Worm (Caenorhabditis elegans) whole organism, midembryonic: ENCODE measurements around the gene acl-2.

Experiments
- T22C8.4 ChIP-seq: fragments of 200-800 bp; sonication (Bioruptor generic); IDR thresholded peaks from 2 replicates; pipeline ENCODE4 v1.3.6; 2022; ENCODE audit warnings: missing genetic modification characterization, missing compliant biosample characterization
- cog-1 ChIP-seq: sonication (generic microtip); optimal IDR thresholded peaks from 2 replicates; lab custom pipeline; 2016; ENCODE audit warnings: missing genetic modification characterization, missing compliant biosample characterization
- flt-1 ChIP-seq: fragments of 200-800 bp; sonication (Bioruptor generic); IDR thresholded peaks from 2 replicates; pipeline ENCODE4 v1.3.6; 2022; ENCODE audit warnings: missing genetic modification characterization, missing compliant biosample characterization
- klf-2 ChIP-seq: fragments of 200-800 bp; sonication (Bioruptor generic); conservative IDR thresholded peaks from 2 replicates; pipeline ENCODE4 v1.3.6; 2022; ENCODE audit warnings: missing genetic modification reagents, missing genetic modification characterization, missing compliant biosample characterization
- med-1 ChIP-seq: sonication (generic microtip); optimal IDR thresholded peaks from 2 replicates; lab custom pipeline; 2017; ENCODE audit warnings: missing genetic modification characterization, mild to moderate bottlenecking, missing compliant biosample characterization, antibody characterized with exemption, missing genetic modification reagents; ENCODE audit not compliant: insufficient read depth
- ref-1 ChIP-seq: fragments of 200-800 bp; sonication (Bioruptor generic); conservative IDR thresholded peaks from 2 replicates; pipeline ENCODE4 v1.3.6; 2022; ENCODE audit warnings: missing genetic modification reagents, missing genetic modification characterization, missing compliant biosample characterization
- tab-1 ChIP-seq: fragments of 200-800 bp; sonication (Bioruptor generic); IDR thresholded peaks from 2 replicates; pipeline ENCODE4 v1.3.6; 2022; ENCODE audit warnings: missing genetic modification characterization, missing compliant biosample characterization
- ztf-23 ChIP-seq: fragments of 200-800 bp; sonication (Bioruptor generic); IDR thresholded peaks from 2 replicates; pipeline ENCODE4 v1.3.6; 2022; ENCODE audit warnings: missing genetic modification reagents, missing genetic modification characterization, missing compliant biosample characterization
- ztf-29 ChIP-seq: fragments of 200-800 bp; sonication (Bioruptor generic); IDR thresholded peaks from 2 replicates; pipeline ENCODE4 v1.3.6; 2022; ENCODE audit warnings: missing genetic modification reagents, missing genetic modification characterization, missing compliant biosample characterization

The acl-2 gene

DNA sequence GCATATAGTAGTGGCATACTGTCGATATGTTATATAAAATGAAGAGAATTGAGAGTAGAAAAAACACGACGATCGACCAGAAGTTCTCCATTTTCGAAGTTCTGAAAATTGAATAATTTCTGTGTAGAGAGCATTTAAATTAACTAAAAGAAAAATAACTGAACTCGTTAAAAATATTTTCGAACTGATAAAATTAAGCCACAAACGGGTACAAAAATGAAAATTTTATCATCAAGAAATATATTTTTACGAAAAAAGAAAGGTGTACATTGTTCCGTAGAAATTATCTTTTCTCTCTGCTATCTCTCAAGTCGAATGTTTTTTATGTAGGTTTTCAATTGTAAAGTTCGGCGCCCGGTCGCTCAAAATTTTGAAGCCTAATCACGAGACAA is at the start of gene acl-2:
Gene acl-2 (minus strand): TSS at position 101 of the 392 bp plus-strand sequence.
- TF ChIP-seq ztf-29 (GFP tag; lab: Robert Waterston, UW) (no peak), ref-1 (GFP tag; lab: Robert Waterston, UW) (no peak)

DNA sequence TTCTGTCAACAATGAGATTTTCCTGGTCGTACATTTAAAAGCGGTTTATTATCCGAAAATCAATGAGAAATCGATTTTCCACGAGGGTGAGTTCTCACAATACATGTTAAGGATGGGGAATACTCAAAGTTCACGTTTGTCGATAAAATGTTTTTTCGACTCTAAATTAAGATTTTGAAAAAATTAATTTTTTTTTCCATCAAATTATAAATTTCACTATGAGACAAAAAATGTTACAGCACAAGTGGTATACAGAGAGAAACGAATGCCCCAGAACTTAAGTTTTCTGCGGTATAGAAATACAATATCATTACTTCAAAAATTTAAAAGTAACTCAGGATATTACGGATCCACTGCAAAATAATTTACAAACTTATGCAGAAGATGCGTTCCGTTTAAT is 47.4 kb upstream of the acl-2 start, which contains the start of gene R04B5.1:
Gene R04B5.1 (minus strand): TSS at position 101 of the 400 bp plus-strand sequence.
- TF ChIP-seq klf-2 (no peak), flt-1 (GFP tag; lab: Robert Waterston, UW) (no peak), tab-1 (GFP tag; lab: Robert Waterston, UW) (no peak), ztf-29 (GFP tag; lab: Robert Waterston, UW) (no peak), ref-1 (GFP tag; lab: Robert Waterston, UW) (no peak), T22C8.4 (GFP tag; lab: Robert Waterston, UW) (no peak), ztf-23 (GFP tag; lab: Robert Waterston, UW) (no peak), cog-1 (tag; lab: Kevin White, UChicago) (no peak), med-1 (GFP tag; lab: Kevin White, UChicago) (no peak)

DNA sequence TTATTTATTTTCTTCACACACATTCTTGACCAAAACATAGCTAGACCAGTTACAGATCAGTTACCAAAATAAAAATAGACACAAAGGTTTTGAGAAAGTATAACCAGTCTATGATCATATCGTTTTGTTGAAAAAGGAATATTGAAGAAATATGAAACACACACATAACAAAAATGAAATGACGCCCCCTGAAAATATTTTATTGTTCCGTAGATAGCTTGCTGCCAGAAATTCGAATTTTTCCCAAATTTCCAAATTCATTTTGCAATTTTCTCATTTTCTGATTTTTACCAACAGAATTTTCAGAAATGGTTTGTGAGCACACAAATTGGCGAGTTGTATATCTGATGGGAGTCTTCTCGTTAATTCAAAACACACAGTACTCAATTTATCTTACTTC is 44.5 kb upstream of the acl-2 start, which contains the start of gene F57A8.7:
Gene F57A8.7 (plus strand): TSS at position 301 of the 400 bp plus-strand sequence.
- TF ChIP-seq flt-1 (GFP tag; lab: Robert Waterston, UW), result no peak
- no peak for TF ChIP-seq ztf-29 (GFP tag; lab: Robert Waterston, UW)
- TF ChIP-seq klf-2, result no peak
- TF ChIP-seq T22C8.4 (GFP tag; lab: Robert Waterston, UW), result no peak

DNA sequence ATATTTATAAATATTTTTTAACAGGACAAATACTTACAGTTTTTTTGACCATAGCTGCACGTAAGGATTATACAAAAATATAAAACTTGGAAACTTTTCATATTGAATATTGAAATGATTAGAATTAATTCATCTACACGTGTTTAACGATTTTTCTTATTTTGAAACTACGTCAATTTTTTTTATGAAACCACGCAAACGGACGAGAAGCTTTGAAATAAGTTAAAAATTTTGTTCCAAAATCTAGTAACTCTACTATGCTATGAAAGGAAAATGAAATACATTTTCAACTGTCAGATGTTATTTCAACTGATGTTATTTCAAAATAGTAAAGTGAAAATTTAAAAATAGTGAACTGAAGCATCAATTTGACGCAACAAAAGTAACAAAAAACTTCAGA is 42.9 kb upstream of the acl-2 start, which contains the start of gene F57A8.6:
Gene F57A8.6 (minus strand): TSS at position 101 of the 400 bp plus-strand sequence.
- TF ChIP-seq med-1 (GFP tag; lab: Kevin White, UChicago), result no peak
- no peak for TF ChIP-seq tab-1 (GFP tag; lab: Robert Waterston, UW)
- no peak for TF ChIP-seq flt-1 (GFP tag; lab: Robert Waterston, UW)
- no peak for TF ChIP-seq ref-1 (GFP tag; lab: Robert Waterston, UW)
- TF ChIP-seq ztf-23 (GFP tag; lab: Robert Waterston, UW), result no peak
- TF ChIP-seq ztf-29 (GFP tag; lab: Robert Waterston, UW), result no peak
- no peak for TF ChIP-seq T22C8.4 (GFP tag; lab: Robert Waterston, UW)
- TF ChIP-seq klf-2, result no peak
- TF ChIP-seq cog-1 (tag; lab: Kevin White, UChicago), result no peak

- no peak for TF ChIP-seq cog-1 (tag; lab: Kevin White, UChicago)
- no peak for TF ChIP-seq ref-1 (GFP tag; lab: Robert Waterston, UW)
- no peak for TF ChIP-seq klf-2
- no peak for TF ChIP-seq flt-1 (GFP tag; lab: Robert Waterston, UW)
- no peak for TF ChIP-seq ztf-23 (GFP tag; lab: Robert Waterston, UW)
- no peak for TF ChIP-seq T22C8.4 (GFP tag; lab: Robert Waterston, UW)
- no peak for TF ChIP-seq ztf-29 (GFP tag; lab: Robert Waterston, UW)
- TF ChIP-seq tab-1 (GFP tag; lab: Robert Waterston, UW), result no peak
- TF ChIP-seq med-1 (GFP tag; lab: Kevin White, UChicago), result no peak
Observed at ce11 chrV:10072721-10073120, 41.8 kb upstream of the acl-2 start.

ce11 chrV:10070541-10070940 is 39.6 kb upstream of the acl-2 start, which contains the start of gene nhr-192:
Gene nhr-192, minus strand, starts transcription at chrV:10070641.
- no peak for TF ChIP-seq ztf-23 (GFP tag; lab: Robert Waterston, UW)
- no peak for TF ChIP-seq flt-1 (GFP tag; lab: Robert Waterston, UW)
- no peak for TF ChIP-seq tab-1 (GFP tag; lab: Robert Waterston, UW)
- no peak for TF ChIP-seq T22C8.4 (GFP tag; lab: Robert Waterston, UW)
- TF ChIP-seq ztf-29 (GFP tag; lab: Robert Waterston, UW), result no peak
- no peak for TF ChIP-seq cog-1 (tag; lab: Kevin White, UChicago)
- TF ChIP-seq klf-2, result no peak
- TF ChIP-seq ref-1 (GFP tag; lab: Robert Waterston, UW), result no peak
- TF ChIP-seq med-1 (GFP tag; lab: Kevin White, UChicago), result no peak

DNA sequence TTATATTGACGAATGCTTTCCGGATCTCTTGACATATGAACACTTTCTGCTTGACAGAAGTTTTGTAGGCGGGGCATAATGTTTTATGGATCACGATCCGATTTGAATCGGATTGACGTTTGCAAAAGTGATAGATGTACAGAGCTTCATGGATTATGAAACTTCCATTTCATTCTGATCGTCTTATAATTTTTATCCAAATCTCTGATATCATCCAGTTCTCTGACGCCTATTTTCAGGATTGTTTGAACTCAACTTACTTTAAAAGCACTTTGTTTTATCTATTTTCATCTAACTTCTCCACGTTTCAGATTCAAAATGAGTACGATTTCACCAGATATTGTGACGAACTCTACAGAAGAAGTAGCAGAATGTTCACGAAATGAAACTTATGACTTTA is 35.9 kb upstream of the acl-2 start, which contains the start of gene npr-39:
Gene npr-39 (plus strand): TSS at position 301 of the 400 bp plus-strand sequence.
- TF ChIP-seq ztf-23 (GFP tag; lab: Robert Waterston, UW) (no peak), cog-1 (tag; lab: Kevin White, UChicago) (no peak), ref-1 (GFP tag; lab: Robert Waterston, UW) (no peak), med-1 (GFP tag; lab: Kevin White, UChicago) (no peak), klf-2 (no peak), tab-1 (GFP tag; lab: Robert Waterston, UW) (no peak), flt-1 (GFP tag; lab: Robert Waterston, UW) (no peak), ztf-29 (GFP tag; lab: Robert Waterston, UW) (no peak), T22C8.4 (GFP tag; lab: Robert Waterston, UW) (no peak)

- TF ChIP-seq klf-2 (no peak), ztf-29 (GFP tag; lab: Robert Waterston, UW) (no peak), T22C8.4 (GFP tag; lab: Robert Waterston, UW) (no peak), ref-1 (GFP tag; lab: Robert Waterston, UW) (no peak), ztf-23 (GFP tag; lab: Robert Waterston, UW) (no peak), med-1 (GFP tag; lab: Kevin White, UChicago) (no peak), cog-1 (tag; lab: Kevin White, UChicago) (no peak), flt-1 (GFP tag; lab: Robert Waterston, UW) (no peak), tab-1 (GFP tag; lab: Robert Waterston, UW) (no peak)
Observed at ce11 chrV:10065679-10066078, 34.8 kb upstream of the acl-2 start.

DNA sequence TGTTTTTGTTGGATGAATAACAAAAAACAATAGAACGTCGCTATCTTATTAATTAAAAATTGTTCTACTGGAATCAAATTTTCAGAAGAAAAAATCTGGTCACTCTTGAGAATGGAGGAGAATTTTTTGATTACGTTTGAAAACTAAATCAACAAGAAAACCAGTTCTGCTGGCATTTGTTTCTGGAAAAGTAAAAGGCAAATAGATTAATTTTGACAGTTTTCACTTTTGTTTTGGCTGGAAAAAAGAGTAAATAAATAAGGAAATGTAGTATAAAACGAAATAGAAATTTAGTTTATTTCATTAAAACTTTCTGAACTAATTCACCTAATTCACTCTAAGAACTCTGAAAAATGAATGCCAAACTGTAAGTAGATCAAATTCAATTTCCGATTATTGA is 33.3 kb upstream of the acl-2 start, which contains the start of gene fipr-13:
Gene fipr-13 (plus strand): TSS at position 301 of the 400 bp plus-strand sequence.
- TF ChIP-seq ztf-23 (GFP tag; lab: Robert Waterston, UW) (no peak), ref-1 (GFP tag; lab: Robert Waterston, UW) (no peak), T22C8.4 (GFP tag; lab: Robert Waterston, UW) (no peak), cog-1 (tag; lab: Kevin White, UChicago) (no peak)
